Worm (Caenorhabditis elegans): Measurements from ENCODE around the gene srh-112.

- no peak for TF ChIP-seq lsy-2 (tag; optimal IDR thresholded peaks at IDR 0.05)
- no peak for TF ChIP-seq lin-39 (tag; optimal IDR thresholded peaks at IDR 0.05)
- no peak for TF ChIP-seq D1046.2 (GFP tag; IDR thresholded peaks at IDR 0.05)
- no peak for TF ChIP-seq unc-62 (GFP tag; optimal IDR thresholded peaks at IDR 0.05 in 1 of 2)
- TF ChIP-seq unc-62 (tag; optimal IDR thresholded peaks at IDR 0.05): no peak
These were observed 31.6 kb upstream of the srh-112 start for ce11 chrV:17257637-17258036.
